Worm (Caenorhabditis elegans) whole organism, early embryonic: Measurements from ENCODE around the gene Y42A5A.1.

Experiments
- B0310.2 ChIP-seq: sonication (generic microtip); optimal IDR thresholded peaks from 2 replicates; lab custom pipeline; 2016; ENCODE audit warnings: mild to moderate bottlenecking, missing genetic modification characterization, missing compliant biosample characterization
- F13C5.2 ChIP-seq: sonication (generic microtip); optimal IDR thresholded peaks from 2 replicates; lab custom pipeline; 2017; ENCODE audit warnings: mild to moderate bottlenecking, missing genetic modification characterization, inconsistent platforms, missing compliant biosample characterization
- aly-1 ChIP-seq: sonication (generic microtip); optimal IDR thresholded peaks from 2 replicates; lab custom pipeline; 2016; ENCODE audit warnings: missing genetic modification characterization, missing compliant biosample characterization
- ama-1 ChIP-seq: fragments of 150-350 bp; optimal IDR thresholded peaks from 2 replicates; lab custom pipeline; 2014
- ceh-13 ChIP-seq: fragments of 200-800 bp; sonication (Bioruptor generic); optimal IDR thresholded peaks from 2 replicates; lab custom pipeline; 2018; ENCODE audit warnings: mild to moderate bottlenecking, missing genetic modification characterization, missing compliant biosample characterization
- ceh-36 ChIP-seq: sonication (generic microtip); optimal IDR thresholded peaks from 2 replicates; lab custom pipeline; 2016; ENCODE audit warnings: missing genetic modification characterization, inconsistent platforms, missing compliant biosample characterization
- ets-7 ChIP-seq: sonication (generic microtip); optimal IDR thresholded peaks from 2 replicates; lab custom pipeline; 2016; ENCODE audit warnings: missing genotype, missing genetic modification characterization, missing compliant biosample characterization
- flt-1 ChIP-seq: fragments of 200-800 bp; sonication (Bioruptor generic); IDR thresholded peaks from 2 replicates; pipeline ENCODE4 v1.3.6; 2022; ENCODE audit warnings: missing genetic modification characterization, missing compliant biosample characterization
- hmbx-1 ChIP-seq: sonication (generic microtip); optimal IDR thresholded peaks from 2 replicates; lab custom pipeline; 2016; ENCODE audit warnings: mild to moderate bottlenecking, missing genetic modification characterization, missing compliant biosample characterization
- hmg-4 ChIP-seq: fragments of 200-800 bp; sonication (Bioruptor generic); optimal IDR thresholded peaks from 2 replicates; lab custom pipeline; 2018; ENCODE audit warnings: mild to moderate bottlenecking, missing genetic modification characterization, missing compliant biosample characterization
- hnd-1 ChIP-seq: sonication (generic microtip); optimal IDR thresholded peaks from 2 replicates; lab custom pipeline; 2016; ENCODE audit warnings: missing genetic modification characterization, missing compliant biosample characterization
- pes-1 ChIP-seq: fragments of 200-800 bp; sonication (Bioruptor generic); IDR thresholded peaks from 2 replicates; pipeline ENCODE4 v1.3.6; 2022; ENCODE audit warnings: missing genetic modification reagents, missing genetic modification characterization, missing compliant biosample characterization
- scrt-1 ChIP-seq: fragments of 200-800 bp; sonication (Bioruptor generic); IDR thresholded peaks from 2 replicates; pipeline ENCODE4 v1.3.6; 2022; ENCODE audit warnings: missing genetic modification characterization, missing compliant biosample characterization
- sea-1 ChIP-seq: fragments of 200-800 bp; sonication (Bioruptor generic); conservative IDR thresholded peaks from 2 replicates; pipeline ENCODE4 v1.3.6; 2022; ENCODE audit warnings: missing genetic modification characterization, missing compliant biosample characterization
- tbx-11 ChIP-seq: fragments of 200-800 bp; sonication (Bioruptor generic); IDR thresholded peaks from 2 replicates; pipeline ENCODE4 v1.3.6; 2022; ENCODE audit warnings: missing genetic modification characterization, missing compliant biosample characterization
- tbx-37 ChIP-seq: fragments of 200-800 bp; sonication (Bioruptor generic); conservative IDR thresholded peaks from 2 replicates; pipeline ENCODE4 v1.3.6; 2022; ENCODE audit warnings: missing genetic modification reagents, missing genetic modification characterization, missing compliant biosample characterization
- tra-4 ChIP-seq: sonication (generic microtip); optimal IDR thresholded peaks from 2 replicates; lab custom pipeline; 2017; ENCODE audit warnings: missing genetic modification characterization, missing compliant biosample characterization

Y42A5A.1 gene

ce11 chrV:11087519-11087998 lies at the start of gene Y42A5A.1:
Y42A5A.1 (plus strand) TSS chrV:11087948.
- no peak for TF ChIP-seq scrt-1 (GFP tag; lab: Robert Waterston, UW)
- TF ChIP-seq hnd-1 (tag; lab: Kevin White, UChicago): no peak

- TF ChIP-seq F13C5.2 (tag; lab: Kevin White, UChicago): peak; percentile 82
- no peak for TF ChIP-seq sea-1 (GFP tag; lab: Robert Waterston, UW)
- peak; percentile 38 for TF ChIP-seq B0310.2 (tag; lab: Kevin White, UChicago)
- TF ChIP-seq ceh-36 (tag; lab: Kevin White, UChicago): no peak
- TF ChIP-seq ama-1: no peak
- no peak for TF ChIP-seq flt-1 (GFP tag; lab: Robert Waterston, UW)
- peak; percentile 25 for TF ChIP-seq ceh-13 (GFP tag; lab: Kevin White, UChicago)
- peak; percentile 74 for TF ChIP-seq ets-7 (tag; lab: Kevin White, UChicago)
- TF ChIP-seq pes-1 (GFP tag; lab: Robert Waterston, UW): no peak
- TF ChIP-seq tbx-37 (GFP tag; lab: Robert Waterston, UW): 0 out of 2 replicates have a peak, but pooled peaks have one; percentile 22
- TF ChIP-seq scrt-1 (GFP tag; lab: Robert Waterston, UW): no peak
- no peak for TF ChIP-seq hmbx-1 (tag; lab: Kevin White, UChicago)
- peak; percentile 25 for TF ChIP-seq hnd-1 (tag; lab: Kevin White, UChicago)
These were observed 48.3 kb upstream of the Y42A5A.1 start, which contains the start of gene pak-2 for ce11 chrV:11039379-11039954. pak-2 (minus strand) TSS chrV:11039429.

- TF ChIP-seq ets-7 (tag; lab: Kevin White, UChicago): no peak
- no peak for TF ChIP-seq hmg-4 (GFP tag; lab: Kevin White, UChicago)
- no peak for TF ChIP-seq F13C5.2 (tag; lab: Kevin White, UChicago)
- no peak for TF ChIP-seq scrt-1 (GFP tag; lab: Robert Waterston, UW)
- TF ChIP-seq B0310.2 (tag; lab: Kevin White, UChicago): no peak
- no peak for TF ChIP-seq hmbx-1 (tag; lab: Kevin White, UChicago)
- TF ChIP-seq pes-1 (GFP tag; lab: Robert Waterston, UW): no peak
- no peak for TF ChIP-seq hnd-1 (tag; lab: Kevin White, UChicago)
These were observed 47.7 kb upstream of the Y42A5A.1 start, which contains the start of gene C45B11.9 for ce11 chrV:11040020-11040419. C45B11.9 (plus strand) TSS chrV:11040320.

ce11 chrV:11040473-11040872 lies 47.3 kb upstream of the Y42A5A.1 start, which contains the start of gene C45B11.8:
C45B11.8 (plus strand) TSS chrV:11040773.
- TF ChIP-seq pes-1 (GFP tag; lab: Robert Waterston, UW): no peak
- no peak for TF ChIP-seq hmg-4 (GFP tag; lab: Kevin White, UChicago)
- TF ChIP-seq hnd-1 (tag; lab: Kevin White, UChicago): no peak
- no peak for TF ChIP-seq B0310.2 (tag; lab: Kevin White, UChicago)
- TF ChIP-seq F13C5.2 (tag; lab: Kevin White, UChicago): no peak
- TF ChIP-seq flt-1 (GFP tag; lab: Robert Waterston, UW): no peak
- TF ChIP-seq tra-4 (tag; lab: Kevin White, UChicago): no peak
- no peak for TF ChIP-seq scrt-1 (GFP tag; lab: Robert Waterston, UW)
- no peak for TF ChIP-seq hmbx-1 (tag; lab: Kevin White, UChicago)
- TF ChIP-seq ama-1: no peak
- no peak for TF ChIP-seq sea-1 (GFP tag; lab: Robert Waterston, UW)
- TF ChIP-seq ceh-13 (GFP tag; lab: Kevin White, UChicago): no peak

ce11 chrV:11041499-11041898 lies 46.2 kb upstream of the Y42A5A.1 start, which contains the start of gene C45B11.5:
C45B11.5 (plus strand) TSS chrV:11041799.
- no peak for TF ChIP-seq ama-1
- TF ChIP-seq aly-1: no peak
- TF ChIP-seq F13C5.2 (tag; lab: Kevin White, UChicago): no peak
- TF ChIP-seq ceh-36 (tag; lab: Kevin White, UChicago): no peak
- TF ChIP-seq sea-1 (GFP tag; lab: Robert Waterston, UW): no peak
- TF ChIP-seq tbx-11 (GFP tag; lab: Robert Waterston, UW): no peak
- TF ChIP-seq B0310.2 (tag; lab: Kevin White, UChicago): no peak
- TF ChIP-seq flt-1 (GFP tag; lab: Robert Waterston, UW): no peak
- TF ChIP-seq pes-1 (GFP tag; lab: Robert Waterston, UW): no peak

ce11 chrV:11042538-11042937 lies 45.2 kb upstream of the Y42A5A.1 start, which contains the start of gene C45B11.2:
C45B11.2 (plus strand) TSS chrV:11042710.
- TF ChIP-seq hmbx-1 (tag; lab: Kevin White, UChicago) (no peak), B0310.2 (tag; lab: Kevin White, UChicago) (no peak), pes-1 (GFP tag; lab: Robert Waterston, UW) (no peak), hmg-4 (GFP tag; lab: Kevin White, UChicago) (no peak), sea-1 (GFP tag; lab: Robert Waterston, UW) (no peak), ets-7 (tag; lab: Kevin White, UChicago) (no peak), ama-1 (no peak), ceh-13 (GFP tag; lab: Kevin White, UChicago) (no peak), F13C5.2 (tag; lab: Kevin White, UChicago) (no peak), scrt-1 (GFP tag; lab: Robert Waterston, UW) (no peak)

DNA sequence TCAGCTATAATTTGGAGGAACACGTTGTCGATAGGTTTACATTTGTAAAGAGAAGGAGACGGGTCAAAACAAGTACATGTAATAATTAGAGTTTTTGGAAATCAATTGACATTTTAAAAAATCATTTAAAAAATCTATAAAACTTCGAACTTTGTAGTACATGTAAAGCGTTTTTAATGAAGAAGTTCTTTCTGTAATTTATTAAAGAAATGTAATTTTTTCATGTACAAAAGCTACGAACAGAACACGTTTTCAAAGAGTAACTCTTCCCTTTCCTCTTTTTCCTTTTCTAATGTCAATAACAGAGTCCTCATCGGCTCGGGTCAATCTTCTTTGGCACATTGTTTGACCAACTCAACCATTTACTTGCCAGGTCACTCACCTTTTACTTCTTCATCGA lies 44.0 kb upstream of the Y42A5A.1 start, which contains the start of gene C45B11.6:
Gene C45B11.6 (plus strand): TSS at position 301 of the 400 bp plus-strand sequence.
- no peak for TF ChIP-seq B0310.2 (tag; lab: Kevin White, UChicago)
- TF ChIP-seq ceh-36 (tag; lab: Kevin White, UChicago): no peak
- no peak for TF ChIP-seq hnd-1 (tag; lab: Kevin White, UChicago)
- TF ChIP-seq ama-1: no peak
- TF ChIP-seq hmg-4 (GFP tag; lab: Kevin White, UChicago): no peak
- no peak for TF ChIP-seq aly-1
- TF ChIP-seq tbx-11 (GFP tag; lab: Robert Waterston, UW): no peak
- TF ChIP-seq flt-1 (GFP tag; lab: Robert Waterston, UW): no peak
- no peak for TF ChIP-seq hmbx-1 (tag; lab: Kevin White, UChicago)
- no peak for TF ChIP-seq ceh-13 (GFP tag; lab: Kevin White, UChicago)
- no peak for TF ChIP-seq F13C5.2 (tag; lab: Kevin White, UChicago)
- no peak for TF ChIP-seq tbx-37 (GFP tag; lab: Robert Waterston, UW)
- TF ChIP-seq tra-4 (tag; lab: Kevin White, UChicago): no peak
- TF ChIP-seq sea-1 (GFP tag; lab: Robert Waterston, UW): no peak
